ENCODE assay signal across 1 fruit fly cellular context in the genomic region with DNA sequence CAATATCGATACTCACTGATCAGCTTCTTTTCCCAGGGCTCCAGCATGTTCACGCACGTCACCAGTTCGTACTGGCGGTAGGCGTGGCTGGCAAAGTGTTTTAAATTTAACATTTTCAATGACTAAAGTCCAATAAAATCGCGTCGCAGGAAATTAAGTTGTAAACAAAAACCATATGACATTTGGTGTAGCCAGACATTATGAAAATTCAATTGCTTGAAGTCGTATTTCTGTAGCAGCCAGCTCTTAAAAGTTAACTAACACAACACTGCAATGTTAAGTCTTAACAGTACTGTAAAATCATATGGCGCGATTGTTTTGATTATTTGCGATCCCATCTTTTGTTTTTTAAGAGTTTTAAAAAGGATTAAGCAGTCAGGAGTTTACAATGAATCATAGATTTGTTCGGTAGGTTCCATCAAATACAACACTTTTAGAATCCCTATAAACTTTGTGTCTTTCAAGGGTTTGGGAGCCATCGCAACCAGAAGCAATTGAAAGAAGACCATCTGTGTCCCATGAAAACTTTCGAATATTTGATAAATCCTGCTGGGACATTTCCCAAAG.
TF ChIP-seq lines count a peak whose summit lies in the region.

A gene (minus strand): TSS at position 160 of the 567 bp plus-strand sequence.
A gene (plus strand): TSS at position 301 of the 567 bp plus-strand sequence.

TF ChIP-seq in whole organism, embryonic, 481 proteins besides CTCF, POLR2A, EP300 and RAD21 (continued from another document):
- peak; percentile 64 for TF ChIP-seq CG13287 (GFP tag; IDR thresholded peaks at IDR 0.05; lab: Robert Waterston, UW; ENCODE audit: partially characterized antibody)
- TF ChIP-seq CG6254 (GFP tag; optimal IDR thresholded peaks at IDR 0.05; lab: Kevin White, UChicago) = no peak
- TF ChIP-seq CG10979 (tag; optimal IDR thresholded peaks at IDR 0.05; lab: Kevin White, UChicago) = no peak
- TF ChIP-seq Myb (GFP tag; optimal IDR thresholded peaks at IDR 0.05; lab: Kevin White, UChicago) = peak; percentile 18
- no peak for TF ChIP-seq aop (GFP tag; IDR thresholded peaks at IDR 0.05; lab: Robert Waterston, UW)
- TF ChIP-seq Mrtf (GFP tag; IDR thresholded peaks at IDR 0.05; lab: Robert Waterston, UW) = no peak
- no peak for TF ChIP-seq sob (GFP tag; IDR thresholded peaks at IDR 0.05; lab: Robert Waterston, UW)
- no peak for TF ChIP-seq danr (GFP tag; IDR thresholded peaks at IDR 0.05; lab: Robert Waterston, UW)
- TF ChIP-seq ewg (GFP tag; optimal IDR thresholded peaks at IDR 0.05; lab: Kevin White, UChicago) = no peak
- no peak for TF ChIP-seq CG10462 (GFP tag; optimal IDR thresholded peaks at IDR 0.05; lab: Kevin White, UChicago)
- no peak for TF ChIP-seq mirr (GFP tag; optimal IDR thresholded peaks at IDR 0.05; lab: Kevin White, UChicago)
- no peak for TF ChIP-seq dysf (GFP tag; IDR thresholded peaks at IDR 0.05; lab: Robert Waterston, UW)
- no peak for TF ChIP-seq CG6689 (GFP tag; IDR thresholded peaks at IDR 0.05; lab: Robert Waterston, UW)
- no peak for TF ChIP-seq CG6791 (GFP tag; IDR thresholded peaks at IDR 0.05; lab: Robert Waterston, UW; ENCODE audit: partially characterized antibody)
- no peak for TF ChIP-seq Awh (GFP tag; IDR thresholded peaks at IDR 0.05; lab: Robert Waterston, UW)
- TF ChIP-seq CG2199 (GFP tag; IDR thresholded peaks at IDR 0.05; lab: Robert Waterston, UW) = peak; percentile 55; the same call in 1 of the 3 replicates
- TF ChIP-seq Dip2 (GFP tag; IDR thresholded peaks at IDR 0.05; lab: Robert Waterston, UW) = no peak
- TF ChIP-seq CG14667 (GFP tag; IDR thresholded peaks at IDR 0.05; lab: Robert Waterston, UW) = no peak
- no peak for TF ChIP-seq tx (GFP tag; optimal IDR thresholded peaks at IDR 0.05; lab: Kevin White, UChicago)
- 0 out of 2 replicates have a peak, but pooled peaks have one; percentile 23 for TF ChIP-seq unc-4 (GFP tag; IDR thresholded peaks at IDR 0.05; lab: Robert Waterston, UW; ENCODE audit: partially characterized antibody)
- TF ChIP-seq CG9437 (GFP tag; optimal IDR thresholded peaks at IDR 0.05; lab: Kevin White, UChicago) = no peak
- no peak for TF ChIP-seq CG13296 (GFP tag; optimal IDR thresholded peaks at IDR 0.05; lab: Kevin White, UChicago)
- TF ChIP-seq gt (GFP tag; IDR thresholded peaks at IDR 0.05; lab: Robert Waterston, UW) = no peak
- TF ChIP-seq Dfd (GFP tag; optimal IDR thresholded peaks at IDR 0.05; lab: Kevin White, UChicago) = no peak
- no peak for TF ChIP-seq Taf1 (GFP tag; IDR thresholded peaks at IDR 0.05; lab: Robert Waterston, UW)
- TF ChIP-seq Dp (GFP tag; optimal IDR thresholded peaks at IDR 0.05; lab: Kevin White, UChicago) = peak; percentile 40
- no peak for TF ChIP-seq CG18476 (GFP tag; optimal IDR thresholded peaks at IDR 0.05; lab: Kevin White, UChicago)
- no peak for TF ChIP-seq HHEX (GFP tag; optimal IDR thresholded peaks at IDR 0.05; lab: Kevin White, UChicago)
- no peak for TF ChIP-seq gcm (GFP tag; optimal IDR thresholded peaks at IDR 0.05; lab: Kevin White, UChicago)
- TF ChIP-seq Neu2 (GFP tag; optimal IDR thresholded peaks at IDR 0.05; lab: Kevin White, UChicago; ENCODE audit: borderline replicate concordance) = no peak
- no peak for TF ChIP-seq Drgx (GFP tag; IDR thresholded peaks at IDR 0.05; lab: Robert Waterston, UW)
- TF ChIP-seq ERR (GFP tag; optimal IDR thresholded peaks at IDR 0.05; lab: Kevin White, UChicago) = no peak
- no peak for TF ChIP-seq CG12942 (GFP tag; optimal IDR thresholded peaks at IDR 0.05; lab: Kevin White, UChicago)
- 0 out of 4 replicates have a peak, but pooled peaks have one; percentile 40 for TF ChIP-seq chinmo (GFP tag; IDR thresholded peaks at IDR 0.05; lab: Robert Waterston, UW; ENCODE audit: partially characterized antibody)
- no peak for TF ChIP-seq Fer3 (tag; optimal IDR thresholded peaks at IDR 0.05; lab: Kevin White, UChicago)
- TF ChIP-seq zfh2 (GFP tag; optimal IDR thresholded peaks at IDR 0.05; lab: Kevin White, UChicago) = no peak
- TF ChIP-seq Hr3 (GFP tag; optimal IDR thresholded peaks at IDR 0.05; lab: Kevin White, UChicago) = no peak
- TF ChIP-seq onecut (GFP tag; IDR thresholded peaks at IDR 0.05; lab: Robert Waterston, UW) = no peak
- no peak for TF ChIP-seq CG4820 (GFP tag; optimal IDR thresholded peaks at IDR 0.05; lab: Kevin White, UChicago)
- 0 out of 2 replicates have a peak, but pooled peaks have one; percentile 18 for TF ChIP-seq amos (GFP tag; IDR thresholded peaks at IDR 0.05; lab: Robert Waterston, UW; ENCODE audit: partially characterized antibody)
- TF ChIP-seq Hand (GFP tag; optimal IDR thresholded peaks at IDR 0.05; lab: Kevin White, UChicago) = no peak
- TF ChIP-seq CG12155 (GFP tag; optimal IDR thresholded peaks at IDR 0.05; lab: Kevin White, UChicago) = no peak
- TF ChIP-seq ato (GFP tag; IDR thresholded peaks at IDR 0.05; lab: Robert Waterston, UW; ENCODE audit: partially characterized antibody) = no peak
- no peak for TF ChIP-seq Atf-2 (GFP tag; optimal IDR thresholded peaks at IDR 0.05; lab: Kevin White, UChicago)
- no peak for TF ChIP-seq Jarid2 (GFP tag; optimal IDR thresholded peaks at IDR 0.05; lab: Kevin White, UChicago)
- no peak for TF ChIP-seq Sox102F (GFP tag; optimal IDR thresholded peaks at IDR 0.05; lab: Kevin White, UChicago)
- no peak for TF ChIP-seq CG11085 (GFP tag; IDR thresholded peaks at IDR 0.05; lab: Robert Waterston, UW)
- 0 out of 3 replicates have a peak, but pooled peaks have one; percentile 31 for TF ChIP-seq Opbp (GFP tag; IDR thresholded peaks at IDR 0.05; lab: Robert Waterston, UW; ENCODE audit: partially characterized antibody)
- TF ChIP-seq CG3838 (GFP tag; optimal IDR thresholded peaks at IDR 0.05; lab: Kevin White, UChicago) = no peak
- no peak for TF ChIP-seq CG3847 (GFP tag; IDR thresholded peaks at IDR 0.05; lab: Robert Waterston, UW)
- TF ChIP-seq emc (GFP tag; optimal IDR thresholded peaks at IDR 0.05; lab: Kevin White, UChicago) = no peak
